Worm (Caenorhabditis elegans): ENCODE measurements around the gene F45E1.5.
A peak's percentile ranks its signal among the peaks of the same experiment; 100 is the strongest.

The F45E1.5 gene

DNA sequence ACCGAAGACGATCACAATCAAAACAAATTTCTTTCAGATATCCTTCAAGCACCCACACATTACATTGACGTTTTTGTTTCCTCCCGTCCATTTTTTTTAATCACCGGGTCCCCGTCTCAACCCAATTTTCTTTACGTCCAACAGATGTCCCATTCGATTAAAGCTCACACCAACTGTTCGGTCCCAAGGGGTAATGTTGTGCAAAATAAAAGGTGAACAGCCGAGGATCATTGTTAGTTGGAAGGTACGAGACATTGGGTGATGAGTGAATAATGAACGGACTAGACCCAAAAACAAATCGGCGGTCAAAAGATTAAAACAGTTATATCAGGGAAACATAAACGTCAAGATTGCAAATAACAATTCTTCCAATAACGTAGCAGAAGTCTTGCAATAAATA, 31.1 kb upstream of the F45E1.5 start:
- no peak for TF ChIP-seq somi-1 (GFP tag; optimal IDR thresholded peaks at IDR 0.05)
- TF ChIP-seq K12H6.12 (tag; optimal IDR thresholded peaks at IDR 0.05), result peak; percentile 8
- TF ChIP-seq cebp-1 (GFP tag; IDR thresholded peaks at IDR 0.05), result no peak
- no peak for TF ChIP-seq cebp-1 (tag; optimal IDR thresholded peaks at IDR 0.05)

ce11 chrX:7951578-7951977, 24.9 kb upstream of the F45E1.5 start:
- peak; percentile 79 for TF ChIP-seq let-526 (GFP tag; IDR thresholded peaks at IDR 0.05)
- TF ChIP-seq athp-1 (tag; optimal IDR thresholded peaks at IDR 0.05), result no peak
- peak; percentile 80 for TF ChIP-seq ceh-27 (GFP tag; optimal IDR thresholded peaks at IDR 0.05)
- peak; percentile 59; the same call in 1 of the 2 replicates for TF ChIP-seq lir-1 (GFP tag; conservative IDR thresholded peaks at IDR 0.05)
- TF ChIP-seq C06A6.2 (GFP tag; conservative IDR thresholded peaks at IDR 0.05), result peak; percentile 71; the same call in 1 of the 2 replicates
- TF ChIP-seq tbx-9 (tag; optimal IDR thresholded peaks at IDR 0.05; ENCODE audit: borderline replicate concordance), result no peak
- peak; percentile 74; the same call in 1 of the 2 replicates for TF ChIP-seq Y67H2A.10 (GFP tag; conservative IDR thresholded peaks at IDR 0.05)
- peak; percentile 57 for TF ChIP-seq ztf-22 (GFP tag; optimal IDR thresholded peaks at IDR 0.05)
- peak; percentile 89 for TF ChIP-seq dox-1 (GFP tag; IDR thresholded peaks at IDR 0.05)
- no peak for TF ChIP-seq nhr-179 (tag; optimal IDR thresholded peaks at IDR 0.05)
- no peak for TF ChIP-seq unc-62 (GFP tag; optimal IDR thresholded peaks at IDR 0.05)
- 0 out of 2 replicates have a peak, but pooled peaks have one; percentile 60 for TF ChIP-seq bed-2 (GFP tag; IDR thresholded peaks at IDR 0.05)
- peak; percentile 46 for TF ChIP-seq ztf-26 (tag; optimal IDR thresholded peaks at IDR 0.05)
- TF ChIP-seq lin-40 (tag; optimal IDR thresholded peaks at IDR 0.05), result peak; percentile 75
- TF ChIP-seq ekl-4 (GFP tag; IDR thresholded peaks at IDR 0.05), result peak; percentile 88
- TF ChIP-seq lin-35 (GFP tag; optimal IDR thresholded peaks at IDR 0.05), result peak in 1 of 3 experiments; percentile 29
- TF ChIP-seq F49E8.2 (tag; optimal IDR thresholded peaks at IDR 0.05; ENCODE audit: insufficient read depth), result no peak
- no peak for TF ChIP-seq lsy-27 (tag; optimal IDR thresholded peaks at IDR 0.05; ENCODE audit: borderline replicate concordance, insufficient read depth)
- peak; percentile 51 for TF ChIP-seq F52B5.7 (tag; optimal IDR thresholded peaks at IDR 0.05)
- TF ChIP-seq pbrm-1 (GFP tag; IDR thresholded peaks at IDR 0.05), result peak; percentile 74
- peak; percentile 95 for TF ChIP-seq hmg-1.2 (GFP tag; IDR thresholded peaks at IDR 0.05)
- no peak for TF ChIP-seq cebp-1 (GFP tag; IDR thresholded peaks at IDR 0.05)
- TF ChIP-seq cebp-1 (tag; optimal IDR thresholded peaks at IDR 0.05), result peak; percentile 89
- TF ChIP-seq ceh-79 (tag; optimal IDR thresholded peaks at IDR 0.05), result no peak
- TF ChIP-seq nfya-2 (GFP tag; IDR thresholded peaks at IDR 0.05), result no peak
- TF ChIP-seq tlf-1 (GFP tag; optimal IDR thresholded peaks at IDR 0.05), result peak; percentile 29
- TF ChIP-seq rcor-1 (GFP tag; IDR thresholded peaks at IDR 0.05), result peak; percentile 77; the same call in 1 of the 2 replicates
- TF ChIP-seq ztf-18 (tag; optimal IDR thresholded peaks at IDR 0.05), result peak; percentile 42
- TF ChIP-seq mcd-1 (GFP tag; IDR thresholded peaks at IDR 0.05), result peak; percentile 46
- peak; percentile 45 for TF ChIP-seq gei-17 (GFP tag; optimal IDR thresholded peaks at IDR 0.05)
- TF ChIP-seq K12H6.12 (tag; optimal IDR thresholded peaks at IDR 0.05), result peak; percentile 83
- peak; percentile 91 for TF ChIP-seq nfyb-1 (GFP tag; IDR thresholded peaks at IDR 0.05)
- no peak for TF ChIP-seq hlh-12 (tag; optimal IDR thresholded peaks at IDR 0.05)
- TF ChIP-seq lin-54 (GFP tag; optimal IDR thresholded peaks at IDR 0.05), result peak; percentile 48
- TF ChIP-seq akir-1 (GFP tag; optimal IDR thresholded peaks at IDR 0.05), result peak; percentile 42
- TF ChIP-seq somi-1 (GFP tag; optimal IDR thresholded peaks at IDR 0.05), result peak; percentile 66
- TF ChIP-seq repo-1 (tag; optimal IDR thresholded peaks at IDR 0.05), result peak; percentile 45
- no peak for TF ChIP-seq F22D6.2 (tag; optimal IDR thresholded peaks at IDR 0.05)
- TF ChIP-seq madf-10 (tag; optimal IDR thresholded peaks at IDR 0.05), result peak; percentile 59
- peak; percentile 71 to 73 for TF ChIP-seq let-607 (tag; optimal IDR thresholded peaks at IDR 0.05)
- peak; percentile 83 for TF ChIP-seq attf-5 (GFP tag; optimal IDR thresholded peaks at IDR 0.05)
- TF ChIP-seq T07F8.4 (tag; optimal IDR thresholded peaks at IDR 0.05), result no peak
- 0 out of 2 replicates have a peak, but pooled peaks have one; percentile 49 for TF ChIP-seq Y53G8AR.9 (GFP tag; conservative IDR thresholded peaks at IDR 0.05)
- peak; percentile 64 for TF ChIP-seq nhr-80 (tag; optimal IDR thresholded peaks at IDR 0.05)
- TF ChIP-seq F57C9.4 (tag; optimal IDR thresholded peaks at IDR 0.05), result no peak
